Fruit fly (Drosophila melanogaster) whole organism, embryonic: ENCODE results near the gene CG43346.

Experiments
- CG10366 ChIP-seq: fragments of 200-800 bp; sonication (Bioruptor generic); IDR thresholded peaks from 2 replicates; pipeline ENCODE4 v1.3.6; 2022; ENCODE audit warnings: missing biosample characterization, missing genetic modification characterization
- CG10654 ChIP-seq: fragments of 200-800 bp; sonication (Bioruptor generic); optimal IDR thresholded peaks from 2 replicates; lab custom pipeline; 2016; ENCODE audit warnings: missing biosample characterization, missing genetic modification characterization
- CG10959 ChIP-seq: fragments of 200-800 bp; sonication (Bioruptor generic); IDR thresholded peaks from 2 replicates; pipeline ENCODE4 v1.3.6; 2022; ENCODE audit warnings: missing biosample characterization, missing genetic modification characterization
- CG12769 ChIP-seq: fragments of 200-800 bp; sonication (Bioruptor generic); optimal IDR thresholded peaks from 2 replicates; lab custom pipeline; 2019; ENCODE audit warnings: missing biosample characterization, mild to moderate bottlenecking, missing genetic modification characterization, moderate library complexity
- CG14667 ChIP-seq: fragments of 200-800 bp; sonication (Bioruptor generic); IDR thresholded peaks from 2 replicates; pipeline ENCODE4 v1.3.6; 2022; ENCODE audit warnings: missing biosample characterization, missing genetic modification characterization
- CG15011 ChIP-seq: fragments of 200-800 bp; sonication (Bioruptor generic); optimal IDR thresholded peaks from 3 replicates; lab custom pipeline; 2018; ENCODE audit warnings: missing biosample characterization, mild to moderate bottlenecking, missing genetic modification characterization
- CG15269 ChIP-seq: fragments of 200-800 bp; sonication (Bioruptor generic); optimal IDR thresholded peaks from 2 replicates; lab custom pipeline; 2018; ENCODE audit warnings: missing biosample characterization, mild to moderate bottlenecking, missing genetic modification characterization, moderate library complexity
- CG17568 ChIP-seq: fragments of 200-800 bp; sonication (Bioruptor generic); optimal IDR thresholded peaks from 2 replicates; lab custom pipeline; 2018; ENCODE audit warnings: missing biosample characterization, mild to moderate bottlenecking, missing genetic modification characterization, moderate library complexity
- CG17802 ChIP-seq: fragments of 200-800 bp; sonication (Bioruptor generic); optimal IDR thresholded peaks from 2 replicates; lab custom pipeline; 2018; ENCODE audit warnings: missing biosample characterization, mild to moderate bottlenecking, missing genetic modification characterization, moderate library complexity
- CG31224 ChIP-seq: fragments of 200-800 bp; sonication (Bioruptor generic); IDR thresholded peaks from 2 replicates; pipeline ENCODE4 v1.3.6; 2022; ENCODE audit warnings: missing biosample characterization, missing genetic modification characterization
- CG31365 ChIP-seq: fragments of 200-800 bp; sonication (Bioruptor generic); optimal IDR thresholded peaks from 2 replicates; lab custom pipeline; 2018; ENCODE audit warnings: missing biosample characterization, mild to moderate bottlenecking, missing genetic modification characterization
- CG31388 ChIP-seq: fragments of 200-800 bp; sonication (Bioruptor generic); optimal IDR thresholded peaks from 2 replicates; lab custom pipeline; 2016; ENCODE audit warnings: missing biosample characterization, missing genetic modification characterization
- CG4282 ChIP-seq: fragments of 200-800 bp; sonication (Bioruptor generic); optimal IDR thresholded peaks from 2 replicates; lab custom pipeline; 2016; ENCODE audit warnings: missing biosample characterization, missing genetic modification characterization
- CG4707 ChIP-seq: fragments of 200-800 bp; sonication (Bioruptor generic); optimal IDR thresholded peaks from 2 replicates; lab custom pipeline; 2018; ENCODE audit warnings: missing biosample characterization, mild to moderate bottlenecking, missing genetic modification characterization, moderate library complexity
- CG4854 ChIP-seq: fragments of 200-800 bp; sonication (Bioruptor generic); optimal IDR thresholded peaks from 2 replicates; lab custom pipeline; 2016; ENCODE audit warnings: missing biosample characterization, missing genetic modification characterization, inconsistent platforms
- CG6175 ChIP-seq: fragments of 200-800 bp; sonication (Bioruptor generic); IDR thresholded peaks from 3 replicates; pipeline ENCODE4 v1.3.6; 2022; ENCODE audit warnings: missing biosample characterization, missing genetic modification characterization
- CG6272 ChIP-seq: fragments of 200-800 bp; sonication (Bioruptor generic); IDR thresholded peaks from 2 replicates; pipeline ENCODE4 v1.3.6; 2022; ENCODE audit warnings: missing biosample characterization, missing genetic modification characterization
- CG6813 ChIP-seq: fragments of 200-800 bp; sonication (Bioruptor generic); optimal IDR thresholded peaks from 2 replicates; lab custom pipeline; 2017; ENCODE audit warnings: missing biosample characterization, missing genetic modification characterization, mild to moderate bottlenecking, moderate library complexity, missing genetic modification reagents
- CG8924 ChIP-seq: fragments of 200-800 bp; optimal IDR thresholded peaks from 3 replicates; lab custom pipeline; 2019; ENCODE audit warnings: missing biosample characterization, mild to moderate bottlenecking, missing genetic modification characterization, moderate library complexity
- CG9797 ChIP-seq: fragments of 200-800 bp; sonication (Bioruptor generic); optimal IDR thresholded peaks from 3 replicates; lab custom pipeline; 2018; ENCODE audit warnings: missing biosample characterization, mild to moderate bottlenecking, missing genetic modification characterization
- Doc2 ChIP-seq: fragments of 200-800 bp; sonication (Bioruptor generic); IDR thresholded peaks from 2 replicates; pipeline ENCODE4 v1.3.6; 2022; ENCODE audit warnings: missing biosample characterization, missing genetic modification characterization
- Doc3 ChIP-seq: fragments of 200-800 bp; sonication (Bioruptor generic); IDR thresholded peaks from 3 replicates; pipeline ENCODE4 v1.3.6; 2022; ENCODE audit warnings: missing biosample characterization, missing genetic modification characterization; ENCODE audit not compliant: partially characterized antibody
- Drgx ChIP-seq: fragments of 200-800 bp; sonication (Bioruptor generic); IDR thresholded peaks from 2 replicates; pipeline ENCODE4 v1.3.6; 2022; ENCODE audit warnings: missing biosample characterization, missing genetic modification characterization
- E2f2 ChIP-seq: fragments of 200-800 bp; sonication (Bioruptor generic); IDR thresholded peaks from 2 replicates; pipeline ENCODE4 v1.3.6; 2022; ENCODE audit warnings: missing biosample characterization, missing genetic modification characterization
- ERR ChIP-seq: fragments of 200-800 bp; sonication (Bioruptor generic); optimal IDR thresholded peaks from 2 replicates; lab custom pipeline; 2016; ENCODE audit warnings: missing biosample characterization, missing genetic modification characterization
- Fer2 ChIP-seq: fragments of 200-800 bp; sonication (Bioruptor generic); optimal IDR thresholded peaks from 2 replicates; lab custom pipeline; 2018; ENCODE audit warnings: missing biosample characterization, mild to moderate bottlenecking, missing genetic modification characterization, moderate library complexity
- HLH4C ChIP-seq: fragments of 200-800 bp; sonication (Bioruptor generic); IDR thresholded peaks from 3 replicates; pipeline ENCODE4 v1.3.6; 2022; ENCODE audit warnings: missing biosample characterization, missing genetic modification characterization; ENCODE audit not compliant: partially characterized antibody
- Hmx ChIP-seq: fragments of 200-800 bp; sonication (Bioruptor generic); optimal IDR thresholded peaks from 2 replicates; lab custom pipeline; 2016; ENCODE audit warnings: missing biosample characterization, missing genetic modification characterization
- Hr39 ChIP-seq: fragments of >200 bp; optimal IDR thresholded peaks from 2 replicates; lab custom pipeline; 2017
- Jarid2 ChIP-seq: fragments of 200-800 bp; sonication (Bioruptor generic); optimal IDR thresholded peaks from 3 replicates; lab custom pipeline; 2017; ENCODE audit warnings: mild to moderate bottlenecking, missing biosample characterization, missing genetic modification reagents, missing genetic modification characterization
- MESR4 ChIP-seq: fragments of 200-800 bp; sonication (Bioruptor generic); optimal IDR thresholded peaks from 2 replicates; lab custom pipeline; 2018; ENCODE audit warnings: missing biosample characterization, mild to moderate bottlenecking, missing genetic modification characterization, moderate library complexity
- NfI ChIP-seq: fragments of 200-800 bp; sonication (Bioruptor generic); optimal IDR thresholded peaks from 3 replicates; lab custom pipeline; 2018; ENCODE audit warnings: missing biosample characterization, mild to moderate bottlenecking, missing genetic modification characterization, moderate library complexity
- Ptx1 ChIP-seq: fragments of 200-800 bp; sonication (Bioruptor generic); IDR thresholded peaks from 2 replicates; pipeline ENCODE4 v1.3.6; 2022; ENCODE audit warnings: missing biosample characterization, missing genetic modification characterization
- Sox100B ChIP-seq: fragments of 200-800 bp; sonication (Bioruptor generic); optimal IDR thresholded peaks from 3 replicates; lab custom pipeline; 2018; ENCODE audit warnings: missing biosample characterization, mild to moderate bottlenecking, missing genetic modification characterization
- Vsx1 ChIP-seq: fragments of 200-800 bp; sonication (Bioruptor generic); optimal IDR thresholded peaks from 2 replicates; lab custom pipeline; 2017; ENCODE audit warnings: missing biosample characterization, mild to moderate bottlenecking, missing genetic modification characterization, missing genetic modification reagents
- crc ChIP-seq: fragments of 200-800 bp; sonication (Bioruptor generic); optimal IDR thresholded peaks from 2 replicates; lab custom pipeline; 2016; ENCODE audit warnings: missing biosample characterization, missing genetic modification characterization
- ems ChIP-seq: fragments of 200-800 bp; sonication (Bioruptor generic); optimal IDR thresholded peaks from 3 replicates; lab custom pipeline; 2016; ENCODE audit warnings: missing biosample characterization, missing genetic modification characterization
- ewg ChIP-seq: fragments of 200-800 bp; sonication (Bioruptor generic); optimal IDR thresholded peaks from 3 replicates; lab custom pipeline; 2017; ENCODE audit warnings: mild to moderate bottlenecking, missing biosample characterization, missing genetic modification reagents, missing genetic modification characterization
- gcm2 ChIP-seq: fragments of 200-800 bp; sonication (Bioruptor generic); optimal IDR thresholded peaks from 2 replicates; lab custom pipeline; 2016; ENCODE audit warnings: missing biosample characterization, missing genetic modification characterization
- gsb ChIP-seq: fragments of 200-800 bp; sonication (Bioruptor generic); IDR thresholded peaks from 2 replicates; pipeline ENCODE4 v1.3.6; 2022; ENCODE audit warnings: missing biosample characterization, missing genetic modification characterization
- ham ChIP-seq: fragments of 200-800 bp; sonication (Bioruptor generic); IDR thresholded peaks from 2 replicates; pipeline ENCODE4 v1.3.6; 2022; ENCODE audit warnings: missing biosample characterization, missing genetic modification characterization
- nmo ChIP-seq: fragments of 200-800 bp; sonication (Bioruptor generic); optimal IDR thresholded peaks from 2 replicates; lab custom pipeline; 2018; ENCODE audit warnings: missing biosample characterization, mild to moderate bottlenecking, missing genetic modification characterization, moderate library complexity
- onecut ChIP-seq: fragments of 200-800 bp; sonication (Bioruptor generic); IDR thresholded peaks from 2 replicates; pipeline ENCODE4 v1.3.6; 2022; ENCODE audit warnings: missing biosample characterization, missing genetic modification characterization
- pros ChIP-seq: fragments of 200-800 bp; sonication (Bioruptor generic); optimal IDR thresholded peaks from 3 replicates; lab custom pipeline; 2019; ENCODE audit warnings: missing biosample characterization, mild to moderate bottlenecking, missing genetic modification characterization, moderate library complexity
- repo ChIP-seq: fragments of 200-800 bp; sonication (Bioruptor generic); optimal IDR thresholded peaks from 2 replicates; lab custom pipeline; 2016; ENCODE audit warnings: missing biosample characterization, missing genetic modification characterization
- slbo ChIP-seq: fragments of 200-800 bp; sonication (Bioruptor generic); IDR thresholded peaks from 2 replicates; pipeline ENCODE4 v1.3.6; 2022; ENCODE audit warnings: missing biosample characterization, missing genetic modification characterization
- tap ChIP-seq: fragments of 200-800 bp; optimal IDR thresholded peaks from 3 replicates; lab custom pipeline; 2019; ENCODE audit warnings: missing biosample characterization, mild to moderate bottlenecking, missing genetic modification characterization, moderate library complexity
- tgo ChIP-seq: fragments of 200-800 bp; sonication (Bioruptor generic); IDR thresholded peaks from 3 replicates; pipeline ENCODE4 v1.3.6; 2022; ENCODE audit warnings: missing biosample characterization, missing genetic modification characterization
- tin ChIP-seq: fragments of 200-800 bp; sonication (Bioruptor generic); optimal IDR thresholded peaks from 3 replicates; lab custom pipeline; 2016; ENCODE audit warnings: missing biosample characterization, missing genetic modification characterization
- usp ChIP-seq: fragments of >200 bp; optimal IDR thresholded peaks from 2 replicates; lab custom pipeline; 2017; ENCODE audit warnings: missing biosample characterization, missing genetic modification characterization
- wor ChIP-seq: fragments of 200-800 bp; sonication (Bioruptor generic); IDR thresholded peaks from 2 replicates; pipeline ENCODE4 v1.3.6; 2022; ENCODE audit warnings: missing biosample characterization, missing genetic modification characterization

Gene CG43346

DNA sequence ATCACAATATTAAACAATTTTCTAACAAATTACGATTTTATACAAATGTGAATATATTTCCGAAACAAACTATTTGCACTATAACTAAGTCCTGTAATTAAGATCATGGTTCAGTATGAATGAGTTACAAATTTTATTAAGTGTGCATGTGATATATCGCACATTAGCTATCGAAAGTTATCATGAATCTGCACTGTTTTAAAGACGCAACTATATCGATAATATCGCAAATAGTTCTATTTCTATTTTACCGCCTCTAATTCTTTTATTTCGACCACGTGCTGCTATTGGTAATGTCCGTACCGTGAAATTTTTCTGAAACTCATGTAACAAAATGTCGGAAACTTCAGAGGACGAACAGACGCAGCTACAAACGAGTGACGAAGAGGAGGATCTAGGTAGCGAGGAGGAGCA is 25.4 kb downstream of the CG43346 start, which contains the start of gene pths (continued):
- TF ChIP-seq CG10366 (GFP tag; lab: Robert Waterston, UW), result 0 out of 2 replicates have a peak, but pooled peaks have one; percentile 33
- TF ChIP-seq ham (GFP tag; lab: Robert Waterston, UW), result no peak
- TF ChIP-seq CG9797, result peak; percentile 8
- TF ChIP-seq ems (GFP tag; lab: Kevin White, UChicago), result no peak
- TF ChIP-seq gsb (GFP tag; lab: Robert Waterston, UW), result no peak
- TF ChIP-seq onecut (GFP tag; lab: Robert Waterston, UW), result no peak
- no peak for TF ChIP-seq Fer2 (tag; lab: Kevin White, UChicago)
- no peak for TF ChIP-seq Drgx (GFP tag; lab: Robert Waterston, UW)
- TF ChIP-seq MESR4 (GFP tag; lab: Kevin White, UChicago), result peak; percentile 97
- peak; percentile 10; the same call in 1 of the 2 replicates for TF ChIP-seq E2f2
- no peak for TF ChIP-seq CG15269
- no peak for TF ChIP-seq tap (tag; lab: Kevin White, UChicago)
- no peak for TF ChIP-seq CG17568
- no peak for TF ChIP-seq ewg (GFP tag; lab: Kevin White, UChicago)
- peak; percentile 95 for TF ChIP-seq CG17802 (tag; lab: Kevin White, UChicago)
- peak; percentile 54; the same call in 2 of the 3 replicates for TF ChIP-seq Doc3 (GFP tag; lab: Robert Waterston, UW)
- TF ChIP-seq CG12769, result peak; percentile 70
- no peak for TF ChIP-seq CG4282 (GFP tag; lab: Kevin White, UChicago)
- no peak for TF ChIP-seq Hr39 (lab: Kevin White, UChicago)
- TF ChIP-seq Ptx1 (GFP tag; lab: Robert Waterston, UW), result peak; percentile 70
- TF ChIP-seq CG31388 (GFP tag; lab: Kevin White, UChicago), result no peak
- peak; percentile 42 for TF ChIP-seq tin (GFP tag; lab: Kevin White, UChicago)
- TF ChIP-seq wor (GFP tag; lab: Robert Waterston, UW), result no peak
- no peak for TF ChIP-seq CG6175 (GFP tag; lab: Robert Waterston, UW)
- TF ChIP-seq CG8924 (tag; lab: Kevin White, UChicago), result peak; percentile 15
- no peak for TF ChIP-seq crc (GFP tag; lab: Kevin White, UChicago)
- peak; percentile 40 for TF ChIP-seq ERR (GFP tag; lab: Kevin White, UChicago)
- TF ChIP-seq nmo, result peak; percentile 76
- no peak for TF ChIP-seq gcm2 (GFP tag; lab: Kevin White, UChicago)
- 0 out of 3 replicates have a peak, but pooled peaks have one; percentile 25 for TF ChIP-seq tgo
- peak; percentile 42; the same call in 1 of the 2 replicates for TF ChIP-seq CG6272
- no peak for TF ChIP-seq Sox100B (GFP tag; lab: Kevin White, UChicago)
- TF ChIP-seq Hmx (GFP tag; lab: Kevin White, UChicago), result no peak
- TF ChIP-seq CG10654 (GFP tag; lab: Kevin White, UChicago), result peak; percentile 37
- TF ChIP-seq CG4854 (GFP tag; lab: Kevin White, UChicago), result no peak
- TF ChIP-seq CG15011, result no peak
- no peak for TF ChIP-seq Doc2 (GFP tag; lab: Robert Waterston, UW)
- no peak for TF ChIP-seq CG4707 (GFP tag; lab: Kevin White, UChicago)
- no peak for TF ChIP-seq Vsx1 (GFP tag; lab: Kevin White, UChicago)
- TF ChIP-seq CG6813 (GFP tag; lab: Kevin White, UChicago), result no peak
- no peak for TF ChIP-seq usp (GFP tag; lab: Kevin White, UChicago)
- TF ChIP-seq CG31224 (GFP tag; lab: Robert Waterston, UW), result no peak
- no peak for TF ChIP-seq pros (GFP tag; lab: Kevin White, UChicago)
- no peak for TF ChIP-seq CG31365
- TF ChIP-seq repo (GFP tag; lab: Kevin White, UChicago), result no peak
- TF ChIP-seq HLH4C (GFP tag; lab: Robert Waterston, UW), result peak; percentile 77
- TF ChIP-seq CG10959 (GFP tag; lab: Robert Waterston, UW), result no peak
- TF ChIP-seq Jarid2, result no peak
- TF ChIP-seq CG14667 (GFP tag; lab: Robert Waterston, UW), result no peak
- TF ChIP-seq slbo (GFP tag; lab: Robert Waterston, UW), result peak; percentile 75
- TF ChIP-seq NfI (GFP tag; lab: Kevin White, UChicago), result peak; percentile 41
